Fruit fly (Drosophila melanogaster) Kc167 (cell line): ENCODE results near the gene Sse.

Source experiments
- Myc ChIP-seq: fragments of >200 bp; optimal IDR thresholded peaks from 2 replicates; lab custom pipeline; 2017; ENCODE audit warnings: missing external identifiers
- psq ChIP-seq: fragments of >200 bp; optimal IDR thresholded peaks from 2 replicates; lab custom pipeline; 2017; ENCODE audit warnings: missing external identifiers

DNA sequence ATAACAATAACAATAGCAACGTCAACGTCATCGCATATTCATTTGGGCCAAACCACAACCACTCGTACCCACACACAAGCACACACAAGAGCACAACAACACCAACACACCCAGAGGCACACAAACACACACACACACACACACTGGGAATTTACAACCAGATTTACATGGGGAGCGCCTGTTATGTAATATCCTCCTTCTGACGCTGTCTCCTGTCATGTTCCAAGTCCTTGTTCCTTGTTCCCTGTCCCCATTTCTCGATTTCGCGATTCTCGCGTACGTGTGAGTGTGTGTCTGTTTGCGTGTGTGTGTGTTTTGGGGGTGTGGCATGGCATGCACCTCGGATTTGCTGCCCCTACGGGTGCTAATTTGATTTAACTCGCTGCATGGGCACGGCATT, 3.7 kb downstream of the Sse start:
- TF ChIP-seq psq (no peak), Myc (lab: Kevin White, UChicago) (no peak)
